Worm (Caenorhabditis elegans): ENCODE measurements around the gene F53F4.18.

F53F4.18 gene

DNA sequence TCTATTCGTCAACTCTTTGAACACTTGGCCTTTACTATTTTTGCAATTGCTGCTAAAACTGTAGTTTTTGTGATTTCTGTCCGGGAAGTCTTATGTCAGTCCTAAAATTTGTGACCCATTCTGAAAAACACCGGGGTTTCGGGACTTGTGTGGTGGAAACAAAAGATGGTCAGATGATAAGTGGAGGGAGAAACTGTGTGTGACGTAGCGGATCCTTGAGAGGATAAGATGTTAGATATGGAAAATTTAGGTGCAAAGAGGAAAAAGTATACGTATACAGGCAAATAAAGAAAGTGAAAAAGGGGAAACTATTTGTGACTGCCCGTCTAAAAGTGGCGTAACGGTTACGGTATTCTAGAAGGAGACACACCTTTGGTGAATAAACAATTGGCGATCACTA is 46.5 kb downstream of the F53F4.18 start:
- TF ChIP-seq lin-54 (GFP tag; optimal IDR thresholded peaks at IDR 0.05) (no peak), nhr-80 (tag; optimal IDR thresholded peaks at IDR 0.05) (no peak), zim-3 (tag; optimal IDR thresholded peaks at IDR 0.05) (no peak), ceh-27 (GFP tag; optimal IDR thresholded peaks at IDR 0.05) (no peak), lin-40 (tag; optimal IDR thresholded peaks at IDR 0.05) (no peak), lag-1 (GFP tag; IDR thresholded peaks at IDR 0.05) (no peak), dox-1 (GFP tag; IDR thresholded peaks at IDR 0.05) (no peak)

DNA sequence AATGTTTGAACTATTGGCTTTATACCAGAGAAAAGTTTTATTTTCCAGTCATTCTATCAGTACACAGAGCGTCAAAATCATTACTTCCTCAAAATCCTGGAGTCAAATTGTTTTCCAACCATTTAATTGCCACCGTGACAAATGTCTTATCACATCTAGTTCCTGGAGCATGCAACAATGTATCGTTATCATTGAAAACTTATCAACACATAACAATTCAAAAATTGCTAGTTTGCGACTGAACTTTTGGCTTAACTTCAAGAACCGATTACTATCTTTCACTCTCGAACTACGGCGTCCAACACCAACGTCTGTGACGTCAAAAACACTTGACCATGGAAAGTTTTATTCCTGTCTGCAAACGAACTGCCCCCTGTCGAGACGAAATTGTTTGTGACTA is 48.1 kb downstream of the F53F4.18 start:
- peak; percentile 21 for TF ChIP-seq ets-4 (GFP tag; optimal IDR thresholded peaks at IDR 0.05)
- no peak for TF ChIP-seq T26A5.8 (tag; optimal IDR thresholded peaks at IDR 0.05)
- TF ChIP-seq nhr-80 (tag; optimal IDR thresholded peaks at IDR 0.05), result peak; percentile 68
- TF ChIP-seq pha-4 (tag; optimal IDR thresholded peaks at IDR 0.05), result no peak
